Worm (Caenorhabditis elegans) whole organism, L4/young adult: ENCODE results near the gene nlp-26.

Source experiments
- dao-5 ChIP-seq: sonication (generic microtip); optimal IDR thresholded peaks from 2 replicates; lab custom pipeline; 2016; ENCODE audit warnings: missing genotype, missing genetic modification characterization, moderate library complexity, missing compliant biosample characterization
- him-1 ChIP-seq: sonication (generic microtip); optimal IDR thresholded peaks from 2 replicates; lab custom pipeline; 2016; ENCODE audit warnings: missing genotype, missing genetic modification reagents, missing genetic modification characterization, missing compliant biosample characterization

ce11 chrV:19608665-19609064, 4.6 kb upstream of the nlp-26 start:
- TF ChIP-seq him-1 (tag; lab: Kevin White, UChicago) (no peak), dao-5 (no peak)
